Fruit fly (Drosophila melanogaster) whole organism, embryonic: ENCODE results near the gene bol.

ENCODE experiments used
- ATbp ChIP-seq: fragments of 200-800 bp; sonication (Bioruptor generic); optimal IDR thresholded peaks from 2 replicates; lab custom pipeline; 2017; ENCODE audit warnings: missing biosample characterization, mild to moderate bottlenecking, missing genetic modification characterization, missing genetic modification reagents
- Aef1 ChIP-seq: fragments of 200-800 bp; sonication (Bioruptor generic); IDR thresholded peaks from 3 replicates; pipeline ENCODE4 v1.3.6; 2022; ENCODE audit warnings: missing biosample characterization, missing genetic modification characterization
- Atf-2 ChIP-seq: fragments of 200-800 bp; sonication (Bioruptor generic); optimal IDR thresholded peaks from 2 replicates; lab custom pipeline; 2016; ENCODE audit warnings: missing biosample characterization, missing genetic modification characterization
- BtbVII ChIP-seq: fragments of 200-800 bp; sonication (Bioruptor generic); optimal IDR thresholded peaks from 3 replicates; lab custom pipeline; 2017; ENCODE audit warnings: missing biosample characterization, mild to moderate bottlenecking, missing genetic modification characterization
- Bteb2 ChIP-seq: fragments of 200-800 bp; sonication (Bioruptor generic); optimal IDR thresholded peaks from 2 replicates; lab custom pipeline; 2016; ENCODE audit warnings: missing biosample characterization, missing genetic modification characterization
- CG11696 ChIP-seq: fragments of 200-800 bp; sonication (Bioruptor generic); IDR thresholded peaks from 2 replicates; pipeline ENCODE4 v1.3.6; 2022; ENCODE audit warnings: missing biosample characterization, missing genetic modification characterization
- CG16813 ChIP-seq: fragments of 200-800 bp; sonication (Bioruptor generic); IDR thresholded peaks from 3 replicates; pipeline ENCODE4 v1.3.6; 2022; ENCODE audit warnings: missing biosample characterization, missing genetic modification characterization; ENCODE audit not compliant: partially characterized antibody
- CG18764 ChIP-seq: fragments of 200-800 bp; sonication (Bioruptor generic); optimal IDR thresholded peaks from 3 replicates; lab custom pipeline; 2016; ENCODE audit warnings: missing biosample characterization, missing genetic modification characterization
- CG3065 ChIP-seq: fragments of 200-800 bp; sonication (Bioruptor generic); optimal IDR thresholded peaks from 2 replicates; lab custom pipeline; 2016; ENCODE audit warnings: missing biosample characterization, missing genetic modification characterization
- CG31441 ChIP-seq: fragments of 200-800 bp; sonication (Bioruptor generic); IDR thresholded peaks from 2 replicates; pipeline ENCODE4 v1.3.6; 2022; ENCODE audit warnings: missing biosample characterization, missing genetic modification characterization
- CG3163 ChIP-seq: fragments of 200-800 bp; sonication (Bioruptor generic); optimal IDR thresholded peaks from 3 replicates; lab custom pipeline; 2016; ENCODE audit warnings: missing biosample characterization, missing genetic modification characterization
- CG32772 ChIP-seq: fragments of 200-800 bp; sonication (Bioruptor generic); IDR thresholded peaks from 2 replicates; pipeline ENCODE4 v1.3.6; 2022; ENCODE audit warnings: missing biosample characterization, missing genetic modification characterization
- CG4707 ChIP-seq: fragments of 200-800 bp; sonication (Bioruptor generic); optimal IDR thresholded peaks from 2 replicates; lab custom pipeline; 2018; ENCODE audit warnings: missing biosample characterization, mild to moderate bottlenecking, missing genetic modification characterization, moderate library complexity
- CG6272 ChIP-seq: fragments of 200-800 bp; sonication (Bioruptor generic); IDR thresholded peaks from 2 replicates; pipeline ENCODE4 v1.3.6; 2022; ENCODE audit warnings: missing biosample characterization, missing genetic modification characterization
- CG6689 ChIP-seq: fragments of 200-800 bp; sonication (Bioruptor generic); IDR thresholded peaks from 2 replicates; pipeline ENCODE4 v1.3.6; 2022; ENCODE audit warnings: missing biosample characterization, missing genetic modification characterization
- CG7786 ChIP-seq: fragments of 200-800 bp; sonication (Bioruptor generic); optimal IDR thresholded peaks from 2 replicates; lab custom pipeline; 2016; ENCODE audit warnings: missing biosample characterization, missing genetic modification characterization
- CG8290 ChIP-seq, 3 experiments: fragments of 200-800 bp; sonication (Bioruptor generic); optimal IDR thresholded peaks; 2 replicates each; lab custom pipeline; 2016 to 2019; ENCODE audit warnings: missing biosample characterization in 3 of 3, missing genetic modification characterization in 3 of 3, mild to moderate bottlenecking in 2 of 3, moderate library complexity in 1 of 3
- CG9215 ChIP-seq: fragments of 200-800 bp; sonication (Bioruptor generic); IDR thresholded peaks from 2 replicates; pipeline ENCODE4 v1.3.6; 2022; ENCODE audit warnings: missing biosample characterization, missing genetic modification characterization
- CG9437 ChIP-seq: fragments of 200-800 bp; sonication (Bioruptor generic); optimal IDR thresholded peaks from 2 replicates; lab custom pipeline; 2018; ENCODE audit warnings: missing biosample characterization, mild to moderate bottlenecking, missing genetic modification characterization
- CG9727 ChIP-seq: fragments of 200-800 bp; sonication (Bioruptor generic); optimal IDR thresholded peaks from 3 replicates; lab custom pipeline; 2017; ENCODE audit warnings: missing biosample characterization, mild to moderate bottlenecking, missing genetic modification characterization
- D ChIP-seq, 2 experiments: fragments of 200-800 bp in 1 of 2; fragments of >200 bp in 1 of 2; sonication (Bioruptor generic) in 1 of 2; optimal IDR thresholded peaks; 2 replicates in 1 of 2; 3 replicates in 1 of 2; lab custom pipeline; 2017; ENCODE audit warnings: mild to moderate bottlenecking in 1 of 2, missing biosample characterization in 1 of 2, missing genetic modification characterization in 1 of 2, missing genetic modification reagents in 1 of 2
- D19B ChIP-seq: fragments of 200-800 bp; sonication (Bioruptor generic); optimal IDR thresholded peaks from 2 replicates; lab custom pipeline; 2017; ENCODE audit warnings: missing biosample characterization, mild to moderate bottlenecking, missing genetic modification characterization
- HLH54F ChIP-seq: fragments of 200-800 bp; sonication (Bioruptor generic); optimal IDR thresholded peaks from 3 replicates; lab custom pipeline; 2016; ENCODE audit warnings: missing biosample characterization, missing genetic modification characterization
- Hmx ChIP-seq: fragments of 200-800 bp; sonication (Bioruptor generic); optimal IDR thresholded peaks from 2 replicates; lab custom pipeline; 2016; ENCODE audit warnings: missing biosample characterization, missing genetic modification characterization
- Hr78 ChIP-seq, 2 experiments: fragments of 200-800 bp in 1 of 2; fragments of >200 bp in 1 of 2; sonication (Bioruptor generic) in 1 of 2; optimal IDR thresholded peaks; 2 replicates each; lab custom pipeline; 2017 to 2019; ENCODE audit warnings: missing biosample characterization in 2 of 2, missing genetic modification characterization in 2 of 2, mild to moderate bottlenecking in 1 of 2, moderate library complexity in 1 of 2
- MESR4 ChIP-seq: fragments of 200-800 bp; sonication (Bioruptor generic); optimal IDR thresholded peaks from 2 replicates; lab custom pipeline; 2018; ENCODE audit warnings: missing biosample characterization, mild to moderate bottlenecking, missing genetic modification characterization, moderate library complexity
- Mes4 ChIP-seq: fragments of 200-800 bp; sonication (Bioruptor generic); optimal IDR thresholded peaks from 2 replicates; lab custom pipeline; 2016; ENCODE audit warnings: missing biosample characterization, missing genetic modification characterization
- NFAT ChIP-seq: fragments of 200-800 bp; sonication (Bioruptor generic); IDR thresholded peaks from 2 replicates; pipeline ENCODE4 v1.3.6; 2022; ENCODE audit warnings: missing biosample characterization, missing genetic modification characterization
- Opbp ChIP-seq: fragments of 200-800 bp; sonication (Bioruptor generic); IDR thresholded peaks from 3 replicates; pipeline ENCODE4 v1.3.6; 2022; ENCODE audit warnings: missing biosample characterization, missing genetic modification characterization; ENCODE audit not compliant: partially characterized antibody
- amos ChIP-seq: fragments of 200-800 bp; sonication (Bioruptor generic); IDR thresholded peaks from 2 replicates; pipeline ENCODE4 v1.3.6; 2022; ENCODE audit warnings: missing biosample characterization, missing genetic modification characterization; ENCODE audit not compliant: partially characterized antibody
- az2 ChIP-seq: fragments of 200-800 bp; sonication (Bioruptor generic); optimal IDR thresholded peaks from 3 replicates; lab custom pipeline; 2016; ENCODE audit warnings: missing biosample characterization, missing genetic modification characterization
- bab2 ChIP-seq: fragments of 200-800 bp; sonication (Bioruptor generic); optimal IDR thresholded peaks from 2 replicates; lab custom pipeline; 2016; ENCODE audit warnings: missing biosample characterization, missing genetic modification characterization
- ci ChIP-seq: fragments of 200-800 bp; sonication (Bioruptor generic); IDR thresholded peaks from 3 replicates; pipeline ENCODE4 v1.3.6; 2022; ENCODE audit warnings: missing biosample characterization, missing genetic modification characterization
- corto ChIP-seq: fragments of 200-800 bp; sonication (Bioruptor generic); optimal IDR thresholded peaks from 2 replicates; lab custom pipeline; 2016; ENCODE audit warnings: missing biosample characterization, mild to moderate bottlenecking, missing genetic modification characterization, moderate library complexity
- cwo ChIP-seq: fragments of 200-800 bp; sonication (Bioruptor generic); optimal IDR thresholded peaks from 3 replicates; lab custom pipeline; 2017; ENCODE audit warnings: missing biosample characterization, missing genetic modification characterization, mild to moderate bottlenecking, moderate library complexity, missing genetic modification reagents
- danr ChIP-seq: fragments of 200-800 bp; sonication (Bioruptor generic); IDR thresholded peaks from 2 replicates; pipeline ENCODE4 v1.3.6; 2022; ENCODE audit warnings: missing biosample characterization, missing genetic modification characterization
- disco-r ChIP-seq: fragments of 200-800 bp; sonication (Bioruptor generic); optimal IDR thresholded peaks from 2 replicates; lab custom pipeline; 2016; ENCODE audit warnings: missing biosample characterization, missing genetic modification characterization
- emc ChIP-seq: fragments of 200-800 bp; sonication (Bioruptor generic); optimal IDR thresholded peaks from 2 replicates; lab custom pipeline; 2016; ENCODE audit warnings: missing biosample characterization, missing genetic modification characterization
- ewg ChIP-seq: fragments of 200-800 bp; sonication (Bioruptor generic); optimal IDR thresholded peaks from 3 replicates; lab custom pipeline; 2017; ENCODE audit warnings: mild to moderate bottlenecking, missing biosample characterization, missing genetic modification reagents, missing genetic modification characterization
- gt ChIP-seq: fragments of 200-800 bp; sonication (Bioruptor generic); IDR thresholded peaks from 2 replicates; pipeline ENCODE4 v1.3.6; 2022; ENCODE audit warnings: missing biosample characterization, missing genetic modification characterization
- h ChIP-seq: fragments of >200 bp; optimal IDR thresholded peaks from 2 replicates; lab custom pipeline; 2017
- hb ChIP-seq: fragments of 200-800 bp; sonication (Bioruptor generic); IDR thresholded peaks from 3 replicates; pipeline ENCODE4 v1.3.6; 2022; ENCODE audit warnings: missing biosample characterization, missing genetic modification characterization; ENCODE audit not compliant: partially characterized antibody
- nom ChIP-seq: fragments of 200-800 bp; sonication (Bioruptor generic); optimal IDR thresholded peaks from 2 replicates; lab custom pipeline; 2017; ENCODE audit warnings: missing biosample characterization, missing genetic modification characterization, mild to moderate bottlenecking, moderate library complexity, missing genetic modification reagents
- odd ChIP-seq: fragments of 200-800 bp; sonication (Bioruptor generic); optimal IDR thresholded peaks from 2 replicates; lab custom pipeline; 2017; ENCODE audit warnings: missing biosample characterization, mild to moderate bottlenecking, missing genetic modification characterization
- pan ChIP-seq, 4 experiments: fragments of >200 bp in 3 of 4; fragments of 200-800 bp in 1 of 4; sonication (Bioruptor generic) in 1 of 4; optimal IDR thresholded peaks in 3 of 4; IDR thresholded peaks in 1 of 4; 2 replicates each; pipeline versions ENCODE4 v1.3.6 to Lab custom; 2017 to 2022; ENCODE audit warnings: missing biosample characterization in 2 of 4, missing genetic modification characterization in 2 of 4, mixed read lengths in 1 of 4
- phol ChIP-seq: fragments of 200-800 bp; sonication (Bioruptor generic); optimal IDR thresholded peaks from 3 replicates; lab custom pipeline; 2018; ENCODE audit warnings: missing biosample characterization, mild to moderate bottlenecking, missing genetic modification characterization, moderate library complexity
- stc ChIP-seq: fragments of 200-800 bp; sonication (Bioruptor generic); IDR thresholded peaks from 2 replicates; pipeline ENCODE4 v1.3.6; 2022; ENCODE audit warnings: missing biosample characterization, missing genetic modification characterization
- wor ChIP-seq: fragments of 200-800 bp; sonication (Bioruptor generic); IDR thresholded peaks from 2 replicates; pipeline ENCODE4 v1.3.6; 2022; ENCODE audit warnings: missing biosample characterization, missing genetic modification characterization

The bol gene

dm6 chr3L:9072731-9073385 lies 61.3 kb downstream of the bol start, which contains the start of the genes CG4911 and CG4942 (continued):
- TF ChIP-seq CG16813 (GFP tag; lab: Robert Waterston, UW) (no peak; the same call in 2 of the 3 replicates), CG6272 (GFP tag; lab: Robert Waterston, UW) (peak; percentile 55; the same call in 1 of the 2 replicates), emc (GFP tag; lab: Kevin White, UChicago) (no peak), CG6689 (GFP tag; lab: Robert Waterston, UW) (peak; percentile 84), disco-r (GFP tag; lab: Kevin White, UChicago) (no peak), hb (GFP tag; lab: Robert Waterston, UW) (no peak), Mes4 (peak; percentile 48), ATbp (GFP tag; lab: Kevin White, UChicago) (no peak), CG11696 (GFP tag; lab: Robert Waterston, UW) (no peak), ci (GFP tag; lab: Robert Waterston, UW) (peak; percentile 44; the same call in 1 of the 3 replicates), cwo (GFP tag; lab: Kevin White, UChicago) (no peak), corto (no peak), NFAT (GFP tag; lab: Robert Waterston, UW) (peak; percentile 73), Atf-2 (GFP tag; lab: Kevin White, UChicago) (peak; percentile 66), BtbVII (GFP tag; lab: Kevin White, UChicago) (no peak), Hr78 (GFP tag; optimal IDR thresholded peaks at IDR 0.05; lab: Kevin White, UChicago) (no peak), CG3163 (GFP tag; lab: Kevin White, UChicago) (peak; percentile 48), MESR4 (GFP tag; lab: Kevin White, UChicago) (no peak), h (lab: Kevin White, UChicago) (no peak), phol (tag; lab: Kevin White, UChicago) (peak; percentile 87), CG9727 (GFP tag; lab: Kevin White, UChicago) (peak; percentile 42), az2 (GFP tag; lab: Kevin White, UChicago) (peak; percentile 78), amos (GFP tag; lab: Robert Waterston, UW) (no peak), nom (GFP tag; lab: Kevin White, UChicago) (no peak), HLH54F (GFP tag; lab: Kevin White, UChicago) (peak; percentile 80), CG3065 (GFP tag; lab: Kevin White, UChicago) (no peak), CG32772 (GFP tag; lab: Robert Waterston, UW) (no peak; the same call in 1 of the 2 replicates), odd (GFP tag; lab: Kevin White, UChicago) (peak; percentile 41), Hmx (GFP tag; lab: Kevin White, UChicago) (peak; percentile 43), gt (GFP tag; lab: Robert Waterston, UW) (no peak), wor (GFP tag; lab: Robert Waterston, UW) (no peak), CG9437 (GFP tag; lab: Kevin White, UChicago) (peak; percentile 73), CG8290 (GFP tag; optimal IDR thresholded peaks at IDR 0.05; lab: Kevin White, UChicago) (peak; percentile 31), CG8290 (tag; optimal IDR thresholded peaks at IDR 0.05; lab: Kevin White, UChicago) (peak in 1 of 2 experiments; percentile 55), Opbp (no peak), D19B (peak; percentile 60), stc (GFP tag; lab: Robert Waterston, UW) (peak; percentile 9; the same call in 1 of the 2 replicates), CG7786 (GFP tag; lab: Kevin White, UChicago) (peak; percentile 65), CG4707 (GFP tag; lab: Kevin White, UChicago) (no peak), bab2 (GFP tag; lab: Kevin White, UChicago) (no peak), Aef1 (GFP tag; lab: Robert Waterston, UW) (peak; percentile 65; the same call in 2 of the 3 replicates), ewg (GFP tag; lab: Kevin White, UChicago) (peak; percentile 49), CG9215 (GFP tag; lab: Robert Waterston, UW) (peak; percentile 71), CG31441 (GFP tag; lab: Robert Waterston, UW) (peak; percentile 71), danr (GFP tag; lab: Robert Waterston, UW) (peak; percentile 64), Bteb2 (GFP tag; lab: Kevin White, UChicago) (peak; percentile 65), pan (optimal IDR thresholded peaks at IDR 0.05; lab: Kevin White, UChicago) (no peak), pan (GFP tag; optimal IDR thresholded peaks at IDR 0.05 in 1 of 2, IDR thresholded peaks at IDR 0.05 in 1 of 2) (peak in 1 of 2 experiments; percentile 72), CG18764 (peak; percentile 47), D (optimal IDR thresholded peaks at IDR 0.05; lab: Kevin White, UChicago) (no peak), D (GFP tag; optimal IDR thresholded peaks at IDR 0.05; lab: Kevin White, UChicago) (peak; percentile 45)
